Fruit fly (Drosophila melanogaster): ENCODE measurements around the gene rpr.
A peak's percentile ranks its signal among the peaks of the same experiment; 100 is the strongest.

The rpr gene

dm6 chr3L:18398264-18398735 lies at the start of gene rpr (continued):
- TF ChIP-seq zfh2 (GFP tag; optimal IDR thresholded peaks at IDR 0.05) (no peak), CG17328 (GFP tag; IDR thresholded peaks at IDR 0.05) (no peak), CG9727 (GFP tag; optimal IDR thresholded peaks at IDR 0.05) (peak; percentile 39), CG7928 (GFP tag; optimal IDR thresholded peaks at IDR 0.05) (no peak), twi (tag; optimal IDR thresholded peaks at IDR 0.05) (peak; percentile 11), Ets97D (GFP tag; optimal IDR thresholded peaks at IDR 0.05) (no peak), Tbp (GFP tag; optimal IDR thresholded peaks at IDR 0.05) (peak; percentile 93), CG10321 (GFP tag; IDR thresholded peaks at IDR 0.05) (no peak), Dbx (GFP tag; IDR thresholded peaks at IDR 0.05) (no peak), CG10431 (GFP tag; optimal IDR thresholded peaks at IDR 0.05) (peak; percentile 12), vvl (GFP tag; IDR thresholded peaks at IDR 0.05) (peak; percentile 86; the same call in 1 of the 2 replicates), z (GFP tag; IDR thresholded peaks at IDR 0.05) (peak; percentile 70), CG7839 (tag; optimal IDR thresholded peaks at IDR 0.05) (peak; percentile 16), corto (GFP tag; optimal IDR thresholded peaks at IDR 0.05) (no peak), hkb (optimal IDR thresholded peaks at IDR 0.05) (no peak), hkb (GFP tag; IDR thresholded peaks at IDR 0.05) (peak; percentile 45; the same call in 1 of the 2 replicates), D19A (tag; optimal IDR thresholded peaks at IDR 0.05) (peak; percentile 39), CG4854 (GFP tag; optimal IDR thresholded peaks at IDR 0.05) (no peak), CG4360 (GFP tag; IDR thresholded peaks at IDR 0.05) (peak; percentile 92), MESR4 (GFP tag; optimal IDR thresholded peaks at IDR 0.05) (no peak), sc (optimal IDR thresholded peaks at IDR 0.05) (no peak), sc (GFP tag; optimal IDR thresholded peaks at IDR 0.05) (no peak), CG2120 (GFP tag; optimal IDR thresholded peaks at IDR 0.05) (no peak), CG2889 (GFP tag; IDR thresholded peaks at IDR 0.05) (no peak), D (optimal IDR thresholded peaks at IDR 0.05) (peak; percentile 50), D (GFP tag; optimal IDR thresholded peaks at IDR 0.05) (no peak), CG9437 (GFP tag; optimal IDR thresholded peaks at IDR 0.05) (no peak), ems (GFP tag; optimal IDR thresholded peaks at IDR 0.05) (no peak), aop (GFP tag; IDR thresholded peaks at IDR 0.05) (no peak), pum (GFP tag; optimal IDR thresholded peaks at IDR 0.05) (no peak), BtbVII (GFP tag; optimal IDR thresholded peaks at IDR 0.05) (peak; percentile 6), ase (GFP tag; IDR thresholded peaks at IDR 0.05) (no peak), CG3407 (GFP tag; optimal IDR thresholded peaks at IDR 0.05) (no peak), CG13424 (tag; optimal IDR thresholded peaks at IDR 0.05) (no peak), CG12219 (GFP tag; optimal IDR thresholded peaks at IDR 0.05) (no peak), zen2 (GFP tag; IDR thresholded peaks at IDR 0.05; ENCODE audit: partially characterized antibody) (peak; percentile 43; the same call in 1 of the 3 replicates), rib (GFP tag; IDR thresholded peaks at IDR 0.05) (no peak), Sry-δ (GFP tag; optimal IDR thresholded peaks at IDR 0.05) (no peak), sna (GFP tag; IDR thresholded peaks at IDR 0.05; ENCODE audit: partially characterized antibody) (no peak), CG11247 (GFP tag; IDR thresholded peaks at IDR 0.05) (no peak), HLH4C (GFP tag; IDR thresholded peaks at IDR 0.05; ENCODE audit: partially characterized antibody) (0 out of 3 replicates have a peak, but pooled peaks have one; percentile 35), gsb-n (tag; optimal IDR thresholded peaks at IDR 0.05) (peak; percentile 39), gcm (GFP tag; optimal IDR thresholded peaks at IDR 0.05) (peak; percentile 69), wek (GFP tag; optimal IDR thresholded peaks at IDR 0.05) (no peak), CG10366 (GFP tag; IDR thresholded peaks at IDR 0.05) (no peak), ken (GFP tag; IDR thresholded peaks at IDR 0.05) (no peak), tap (tag; optimal IDR thresholded peaks at IDR 0.05) (peak; percentile 5), CG15269 (tag; optimal IDR thresholded peaks at IDR 0.05) (no peak), crol (GFP tag; IDR thresholded peaks at IDR 0.05) (peak; percentile 63), Lim3 (GFP tag; IDR thresholded peaks at IDR 0.05) (no peak), gem (tag; optimal IDR thresholded peaks at IDR 0.05) (no peak), schlank (tag; optimal IDR thresholded peaks at IDR 0.05) (no peak), CG17361 (GFP tag; IDR thresholded peaks at IDR 0.05) (no peak)

Data from whole organism, embryonic.